Worm (Caenorhabditis elegans) whole organism, midembryonic: ENCODE results near the gene nhr-9.

Experiments used
- T22C8.4 ChIP-seq: fragments of 200-800 bp; sonication (Bioruptor generic); IDR thresholded peaks from 2 replicates; pipeline ENCODE4 v1.3.6; 2022; ENCODE audit warnings: missing genetic modification characterization, missing compliant biosample characterization
- cog-1 ChIP-seq: sonication (generic microtip); optimal IDR thresholded peaks from 2 replicates; lab custom pipeline; 2016; ENCODE audit warnings: missing genetic modification characterization, missing compliant biosample characterization
- flt-1 ChIP-seq: fragments of 200-800 bp; sonication (Bioruptor generic); IDR thresholded peaks from 2 replicates; pipeline ENCODE4 v1.3.6; 2022; ENCODE audit warnings: missing genetic modification characterization, missing compliant biosample characterization
- klf-2 ChIP-seq: fragments of 200-800 bp; sonication (Bioruptor generic); conservative IDR thresholded peaks from 2 replicates; pipeline ENCODE4 v1.3.6; 2022; ENCODE audit warnings: missing genetic modification reagents, missing genetic modification characterization, missing compliant biosample characterization
- ref-1 ChIP-seq: fragments of 200-800 bp; sonication (Bioruptor generic); conservative IDR thresholded peaks from 2 replicates; pipeline ENCODE4 v1.3.6; 2022; ENCODE audit warnings: missing genetic modification reagents, missing genetic modification characterization, missing compliant biosample characterization
- tab-1 ChIP-seq: fragments of 200-800 bp; sonication (Bioruptor generic); IDR thresholded peaks from 2 replicates; pipeline ENCODE4 v1.3.6; 2022; ENCODE audit warnings: missing genetic modification characterization, missing compliant biosample characterization
- ztf-23 ChIP-seq: fragments of 200-800 bp; sonication (Bioruptor generic); IDR thresholded peaks from 2 replicates; pipeline ENCODE4 v1.3.6; 2022; ENCODE audit warnings: missing genetic modification reagents, missing genetic modification characterization, missing compliant biosample characterization
- ztf-29 ChIP-seq: fragments of 200-800 bp; sonication (Bioruptor generic); IDR thresholded peaks from 2 replicates; pipeline ENCODE4 v1.3.6; 2022; ENCODE audit warnings: missing genetic modification reagents, missing genetic modification characterization, missing compliant biosample characterization

DNA sequence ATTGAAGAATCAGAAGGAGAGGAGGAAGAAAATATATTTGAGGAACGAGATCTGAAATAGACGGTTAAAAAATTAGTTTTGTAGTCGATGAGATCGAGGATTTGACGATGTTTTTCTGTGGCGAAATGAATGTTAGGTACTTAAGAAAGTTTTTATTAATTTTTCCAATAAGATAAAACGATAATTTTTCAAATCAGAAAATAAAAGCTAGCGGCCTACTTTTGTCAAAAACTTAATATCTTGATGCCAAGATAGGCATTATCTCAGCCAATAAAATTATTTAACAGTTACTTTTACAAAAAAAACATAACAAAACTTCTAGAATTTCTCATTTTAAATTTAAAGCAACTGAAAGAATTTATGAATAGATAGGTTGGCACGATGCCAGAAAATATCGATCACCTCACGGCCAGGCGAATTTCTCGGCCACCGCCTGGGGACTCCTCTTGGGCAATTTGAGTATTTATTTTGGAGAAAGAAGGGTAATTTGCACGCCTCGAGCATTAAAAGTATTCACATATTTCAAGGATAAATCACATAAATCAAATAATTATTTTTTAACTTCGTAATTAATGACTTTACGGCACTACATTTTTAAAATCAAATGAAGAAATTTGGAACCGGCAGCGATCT lies 7.5 kb upstream of the nhr-9 start, which contains the start of gene fubl-2:
- TF ChIP-seq flt-1 (GFP tag; lab: Robert Waterston, UW) (no peak), ref-1 (GFP tag; lab: Robert Waterston, UW) (no peak), tab-1 (no peak), ztf-29 (no peak), klf-2 (GFP tag; lab: Robert Waterston, UW) (no peak), ztf-23 (0 out of 2 replicates have a peak, but pooled peaks have one; percentile 27), cog-1 (tag; lab: Kevin White, UChicago) (no peak), T22C8.4 (GFP tag; lab: Robert Waterston, UW) (no peak; the same call in 1 of the 2 replicates)
